Worm (Caenorhabditis elegans) whole organism, late embryonic: ENCODE data around the gene acc-1.

Source experiments
- eyg-1 ChIP-seq: sonication (generic microtip); optimal IDR thresholded peaks from 2 replicates; lab custom pipeline; 2016; ENCODE audit warnings: missing genotype, missing genetic modification characterization, missing compliant biosample characterization
- pha-2 ChIP-seq: sonication (generic microtip); optimal IDR thresholded peaks from 2 replicates; lab custom pipeline; 2017; ENCODE audit warnings: mild to moderate bottlenecking, missing genetic modification characterization, missing compliant biosample characterization
- pqm-1 ChIP-seq: sonication (generic microtip); optimal IDR thresholded peaks from 2 replicates; lab custom pipeline; 2016; ENCODE audit warnings: missing genetic modification characterization, missing compliant biosample characterization
- pros-1 ChIP-seq: fragments of 150-350 bp; optimal IDR thresholded peaks from 2 replicates; lab custom pipeline; 2014; ENCODE audit warnings: missing biosample characterization, missing genetic modification reagents, missing genetic modification characterization
- rnt-1 ChIP-seq: sonication (generic microtip); optimal IDR thresholded peaks from 2 replicates; lab custom pipeline; 2016; ENCODE audit warnings: missing genetic modification characterization, missing compliant biosample characterization

DNA sequence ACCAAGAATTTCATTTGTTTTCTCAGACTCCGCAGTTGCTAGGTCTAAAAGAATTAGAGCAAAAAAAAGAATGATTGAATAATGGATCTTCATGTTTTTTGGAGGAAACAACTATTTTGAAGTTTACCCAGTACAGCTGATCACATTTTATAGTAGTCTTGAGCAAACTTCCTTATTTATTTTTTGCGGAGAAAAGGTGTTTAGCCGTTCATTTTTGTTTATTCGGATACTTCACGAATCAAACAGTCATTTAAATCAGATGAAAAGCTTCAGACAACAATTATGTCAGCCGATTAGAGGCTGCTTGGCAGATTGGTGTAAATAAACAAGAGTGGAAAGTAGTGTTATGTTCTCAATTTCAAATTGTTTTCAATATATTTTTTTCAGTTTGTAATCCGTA is 33.6 kb upstream of the acc-1 start, which contains the start of gene W09C2.8:
- TF ChIP-seq eyg-1 (tag; lab: Kevin White, UChicago): no peak
- no peak for TF ChIP-seq pha-2
- TF ChIP-seq pqm-1 (tag; lab: Kevin White, UChicago): no peak
- no peak for TF ChIP-seq pros-1 (tag; lab: Kevin White, UChicago)
- TF ChIP-seq rnt-1: no peak
